Worm (Caenorhabditis elegans): ENCODE results near the gene glb-32.

DNA sequence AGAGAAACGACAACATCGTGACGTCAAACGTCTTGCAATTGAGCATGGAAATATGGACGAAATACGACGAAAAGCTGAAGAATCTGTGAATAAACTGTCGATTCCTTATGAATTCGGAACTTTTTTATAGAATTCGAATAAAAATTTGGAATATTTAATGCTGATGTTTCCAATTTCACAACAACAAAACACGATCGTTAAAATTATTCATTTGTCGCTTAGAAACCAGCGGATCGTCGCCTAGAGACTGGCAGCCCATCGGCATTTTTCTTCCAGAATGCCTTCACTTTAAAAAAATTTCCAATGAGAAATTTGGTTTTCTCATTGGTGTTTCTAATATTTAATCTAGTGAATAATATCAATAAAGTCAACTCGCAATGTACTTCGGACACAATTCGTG, 36.0 kb downstream of the glb-32 start, which contains the start of gene cwp-4:
- TF ChIP-seq nhr-11 (tag; optimal IDR thresholded peaks at IDR 0.05) = no peak
- no peak for TF ChIP-seq nhr-19 (GFP tag; conservative IDR thresholded peaks at IDR 0.05)
- TF ChIP-seq pag-3 (tag; optimal IDR thresholded peaks at IDR 0.05; ENCODE audit: borderline replicate concordance, insufficient read depth) = no peak
- no peak for TF ChIP-seq ama-1 (optimal IDR thresholded peaks at IDR 0.05)
- TF ChIP-seq skn-1 (tag; optimal IDR thresholded peaks at IDR 0.05) = no peak
- TF ChIP-seq blmp-1 (tag; optimal IDR thresholded peaks at IDR 0.05) = no peak
- no peak for TF ChIP-seq unc-62 (GFP tag; optimal IDR thresholded peaks at IDR 0.05)
